Worm (Caenorhabditis elegans) whole organism, young adult: Measurements from ENCODE around the gene F13D2.1.

Experiments
- C17E4.6 ChIP-seq: fragments of 200-800 bp; sonication (Bioruptor generic); IDR thresholded peaks from 2 replicates; pipeline ENCODE4 v1.3.6; 2022; ENCODE audit warnings: missing genetic modification reagents, missing genetic modification characterization, missing compliant biosample characterization
- F10E7.11 ChIP-seq: sonication (generic microtip); optimal IDR thresholded peaks from 2 replicates; lab custom pipeline; 2017; ENCODE audit warnings: mild to moderate bottlenecking, missing genetic modification characterization, moderate library complexity, missing compliant biosample characterization
- F33H1.4 ChIP-seq: fragments of 200-800 bp; sonication (Bioruptor generic); IDR thresholded peaks from 2 replicates; pipeline ENCODE4 v1.3.6; 2022; ENCODE audit warnings: missing genetic modification reagents, missing genetic modification characterization, missing compliant biosample characterization
- F52B5.7 ChIP-seq: sonication (generic microtip); optimal IDR thresholded peaks from 2 replicates; lab custom pipeline; 2016; ENCODE audit warnings: mild to moderate bottlenecking, missing genetic modification characterization, missing compliant biosample characterization
- F57C9.4 ChIP-seq: sonication (generic microtip); optimal IDR thresholded peaks from 2 replicates; lab custom pipeline; 2017; ENCODE audit warnings: mild to moderate bottlenecking, missing genetic modification characterization, missing compliant biosample characterization
- K12H6.12 ChIP-seq: fragments of 200-800 bp; sonication (Bioruptor generic); optimal IDR thresholded peaks from 2 replicates; lab custom pipeline; 2018; ENCODE audit warnings: mild to moderate bottlenecking, missing genetic modification characterization, missing compliant biosample characterization
- Y56A3A.18 ChIP-seq: fragments of 200-800 bp; sonication (Bioruptor generic); IDR thresholded peaks from 2 replicates; pipeline ENCODE4 v1.3.6; 2022; ENCODE audit warnings: missing genetic modification reagents, missing genetic modification characterization, missing compliant biosample characterization
- Y67H2A.10 ChIP-seq: fragments of 200-800 bp; sonication (Bioruptor generic); conservative IDR thresholded peaks from 2 replicates; pipeline ENCODE4 v1.3.6; 2022; ENCODE audit warnings: missing genetic modification reagents, missing genetic modification characterization, missing compliant biosample characterization
- ama-1 ChIP-seq, 3 experiments: fragments of 150-350 bp in 1 of 3; sonication (generic microtip) in 2 of 3; optimal IDR thresholded peaks; 2 replicates each; lab custom pipeline; 2014 to 2018; ENCODE audit warnings: missing biosample characterization in 2 of 3, missing genetic modification characterization in 2 of 3, missing genetic modification reagents in 2 of 3
- aptf-2 ChIP-seq: fragments of 200-800 bp; sonication (Bioruptor generic); conservative IDR thresholded peaks from 2 replicates; pipeline ENCODE4 v1.3.6; 2022; ENCODE audit warnings: missing genetic modification reagents, missing genetic modification characterization, missing compliant biosample characterization
- athp-1 ChIP-seq: sonication (generic microtip); optimal IDR thresholded peaks from 2 replicates; lab custom pipeline; 2017; ENCODE audit warnings: mild to moderate bottlenecking, missing genetic modification characterization, missing compliant biosample characterization
- attf-3 ChIP-seq: fragments of 200-800 bp; sonication (Bioruptor generic); conservative IDR thresholded peaks from 2 replicates; pipeline ENCODE4 v1.3.6; 2022; ENCODE audit warnings: missing genetic modification reagents, missing genetic modification characterization, missing compliant biosample characterization
- bed-1 ChIP-seq: fragments of 200-800 bp; sonication (Bioruptor generic); IDR thresholded peaks from 2 replicates; pipeline ENCODE4 v1.3.6; 2022; ENCODE audit warnings: missing genetic modification reagents, missing genetic modification characterization, missing compliant biosample characterization
- bed-2 ChIP-seq: fragments of 200-800 bp; sonication (Bioruptor generic); IDR thresholded peaks from 2 replicates; pipeline ENCODE4 v1.3.6; 2022; ENCODE audit warnings: missing genetic modification reagents, missing genetic modification characterization, missing compliant biosample characterization
- ceh-100 ChIP-seq: fragments of 200-800 bp; sonication (Bioruptor generic); IDR thresholded peaks from 2 replicates; pipeline ENCODE4 v1.3.6; 2022; ENCODE audit warnings: missing genetic modification reagents, missing genetic modification characterization, missing compliant biosample characterization
- ceh-79 ChIP-seq: sonication (generic microtip); optimal IDR thresholded peaks from 2 replicates; lab custom pipeline; 2017; ENCODE audit warnings: mild to moderate bottlenecking, missing genetic modification characterization, missing compliant biosample characterization
- chd-7 ChIP-seq: sonication (generic microtip); optimal IDR thresholded peaks from 2 replicates; lab custom pipeline; 2016; ENCODE audit warnings: mild to moderate bottlenecking, missing genetic modification characterization, moderate library complexity, missing compliant biosample characterization
- dpl-1 ChIP-seq: fragments of 150-350 bp; optimal IDR thresholded peaks from 2 replicates; lab custom pipeline; 2014; ENCODE audit warnings: missing biosample characterization, missing genetic modification reagents, missing genetic modification characterization
- efl-1 ChIP-seq: fragments of 150-350 bp; optimal IDR thresholded peaks from 2 replicates; lab custom pipeline; 2014; ENCODE audit warnings: missing biosample characterization, missing genetic modification reagents, missing genetic modification characterization
- egl-18 ChIP-seq: fragments of 200-800 bp; sonication (Bioruptor generic); IDR thresholded peaks from 2 replicates; pipeline ENCODE4 v1.3.6; 2022; ENCODE audit warnings: missing genetic modification reagents, missing genetic modification characterization, missing compliant biosample characterization
- fkh-3 ChIP-seq: sonication (generic microtip); optimal IDR thresholded peaks from 2 replicates; lab custom pipeline; 2016; ENCODE audit warnings: mild to moderate bottlenecking, missing genetic modification characterization, missing compliant biosample characterization
- hsf-1 ChIP-seq: fragments of 200-800 bp; sonication (Bioruptor generic); IDR thresholded peaks from 2 replicates; pipeline ENCODE4 v1.3.6; 2022; ENCODE audit warnings: missing genetic modification reagents, missing genetic modification characterization, missing compliant biosample characterization
- lin-35 ChIP-seq, 3 experiments: fragments of 150-350 bp in 2 of 3; sonication (generic microtip) in 1 of 3; optimal IDR thresholded peaks; 2 replicates each; lab custom pipeline; 2014 to 2018; ENCODE audit warnings: missing biosample characterization in 3 of 3, missing genetic modification characterization in 3 of 3, missing genetic modification reagents in 3 of 3
- madf-10 ChIP-seq: sonication (generic microtip); optimal IDR thresholded peaks from 2 replicates; lab custom pipeline; 2016; ENCODE audit warnings: mild to moderate bottlenecking, missing genetic modification characterization, missing compliant biosample characterization
- madf-8 ChIP-seq: fragments of 200-800 bp; sonication (Bioruptor generic); conservative IDR thresholded peaks from 2 replicates; pipeline ENCODE4 v1.3.6; 2022; ENCODE audit warnings: missing genetic modification reagents, missing genetic modification characterization, missing compliant biosample characterization
- mxl-1 ChIP-seq: sonication (generic microtip); optimal IDR thresholded peaks from 2 replicates; lab custom pipeline; 2016; ENCODE audit warnings: missing genetic modification characterization, missing compliant biosample characterization
- nfya-2 ChIP-seq: fragments of 200-800 bp; sonication (Bioruptor generic); IDR thresholded peaks from 2 replicates; pipeline ENCODE4 v1.3.6; 2022; ENCODE audit warnings: missing genetic modification reagents, missing genetic modification characterization, missing compliant biosample characterization
- nfyb-1 ChIP-seq: fragments of 200-800 bp; sonication (Bioruptor generic); IDR thresholded peaks from 2 replicates; pipeline ENCODE4 v1.3.6; 2022; ENCODE audit warnings: missing genetic modification reagents, missing genetic modification characterization, missing compliant biosample characterization
- nhr-120 ChIP-seq: fragments of 200-800 bp; sonication (Bioruptor generic); IDR thresholded peaks from 2 replicates; pipeline ENCODE4 v1.3.6; 2022; ENCODE audit warnings: missing genetic modification characterization, missing compliant biosample characterization
- nhr-179 ChIP-seq: sonication (generic microtip); optimal IDR thresholded peaks from 2 replicates; lab custom pipeline; 2016; ENCODE audit warnings: mild to moderate bottlenecking, missing genetic modification characterization, missing compliant biosample characterization
- nhr-27 ChIP-seq: fragments of 200-800 bp; sonication (Bioruptor generic); optimal IDR thresholded peaks from 2 replicates; lab custom pipeline; 2018; ENCODE audit warnings: mild to moderate bottlenecking, missing genetic modification characterization, moderate library complexity, missing compliant biosample characterization
- nhr-90 ChIP-seq: sonication (generic microtip); optimal IDR thresholded peaks from 2 replicates; lab custom pipeline; 2016; ENCODE audit warnings: missing genotype, mild to moderate bottlenecking, missing genetic modification characterization, missing compliant biosample characterization
- sea-2 ChIP-seq: fragments of 200-800 bp; sonication (Bioruptor generic); IDR thresholded peaks from 2 replicates; pipeline ENCODE4 v1.3.6; 2022; ENCODE audit warnings: missing genetic modification characterization, missing compliant biosample characterization
- snpc-1.3 ChIP-seq: sonication (generic microtip); optimal IDR thresholded peaks from 2 replicates; lab custom pipeline; 2017; ENCODE audit warnings: missing genetic modification characterization, mild to moderate bottlenecking, missing compliant biosample characterization, antibody characterized with exemption, moderate library complexity, missing genotype, missing genetic modification reagents; ENCODE audit not compliant: insufficient read depth
- somi-1 ChIP-seq: fragments of 200-800 bp; sonication (Bioruptor generic); optimal IDR thresholded peaks from 2 replicates; lab custom pipeline; 2018; ENCODE audit warnings: mild to moderate bottlenecking, missing genetic modification characterization, missing compliant biosample characterization
- tbx-9 ChIP-seq: sonication (generic microtip); optimal IDR thresholded peaks from 2 replicates; lab custom pipeline; 2016; ENCODE audit warnings: borderline replicate concordance, missing genetic modification characterization, inconsistent platforms, missing compliant biosample characterization
- zfh-2 ChIP-seq: fragments of 200-800 bp; sonication (Bioruptor generic); conservative IDR thresholded peaks from 2 replicates; pipeline ENCODE4 v1.3.6; 2022; ENCODE audit warnings: missing genetic modification reagents, missing genetic modification characterization, missing compliant biosample characterization
- zim-3 ChIP-seq: sonication (generic microtip); optimal IDR thresholded peaks from 2 replicates; lab custom pipeline; 2017; ENCODE audit warnings: mild to moderate bottlenecking, missing genetic modification characterization, moderate library complexity, missing compliant biosample characterization
- ztf-18 ChIP-seq: sonication (generic microtip); optimal IDR thresholded peaks from 2 replicates; lab custom pipeline; 2016; ENCODE audit warnings: missing genotype, mild to moderate bottlenecking, missing genetic modification characterization, missing compliant biosample characterization

The F13D2.1 gene

ce11 chrX:11199155-11199554 is 9.7 kb upstream of the F13D2.1 start, which contains the start of gene col-178:
Gene col-178, plus strand, starts transcription at chrX:11199455.
- no peak for TF ChIP-seq bed-1 (GFP tag; lab: Robert Waterston, UW)
- TF ChIP-seq nhr-27 (tag; lab: Kevin White, UChicago) = no peak
- TF ChIP-seq attf-3 (GFP tag; lab: Robert Waterston, UW) = no peak
- TF ChIP-seq F52B5.7 = no peak
- no peak for TF ChIP-seq ztf-18
- no peak for TF ChIP-seq dpl-1 (GFP tag; lab: Kevin White, UChicago)
- TF ChIP-seq bed-2 (GFP tag; lab: Robert Waterston, UW) = no peak
- no peak for TF ChIP-seq nfya-2 (GFP tag; lab: Robert Waterston, UW)
- no peak for TF ChIP-seq F33H1.4 (GFP tag; lab: Robert Waterston, UW)
- no peak for TF ChIP-seq Y56A3A.18 (GFP tag; lab: Robert Waterston, UW)
- TF ChIP-seq sea-2 (GFP tag; lab: Robert Waterston, UW) = no peak
- TF ChIP-seq madf-10 (tag; lab: Kevin White, UChicago) = no peak
- no peak for TF ChIP-seq F10E7.11 (tag; lab: Kevin White, UChicago)
- TF ChIP-seq madf-8 = no peak
- TF ChIP-seq nhr-179 (tag; lab: Kevin White, UChicago) = no peak
- no peak for TF ChIP-seq tbx-9 (tag; lab: Kevin White, UChicago)

- TF ChIP-seq aptf-2 (GFP tag; lab: Robert Waterston, UW) (no peak), chd-7 (no peak), mxl-1 (no peak), Y67H2A.10 (no peak), K12H6.12 (tag; lab: Kevin White, UChicago) (no peak), snpc-1.3 (no peak), attf-3 (GFP tag; lab: Robert Waterston, UW) (no peak), nfyb-1 (GFP tag; lab: Robert Waterston, UW) (no peak), zfh-2 (no peak), somi-1 (GFP tag; lab: Kevin White, UChicago) (no peak), ama-1 (optimal IDR thresholded peaks at IDR 0.05; lab: Kevin White, UChicago) (no peak), ama-1 (GFP tag; optimal IDR thresholded peaks at IDR 0.05; lab: Kevin White, UChicago) (no peak), madf-8 (no peak), fkh-3 (tag; lab: Kevin White, UChicago) (no peak), Y56A3A.18 (GFP tag; lab: Robert Waterston, UW) (no peak), athp-1 (no peak), hsf-1 (GFP tag; lab: Robert Waterston, UW) (no peak), egl-18 (GFP tag; lab: Robert Waterston, UW) (no peak), ceh-79 (tag; lab: Kevin White, UChicago) (no peak), nhr-90 (tag; lab: Kevin White, UChicago) (no peak)
These were observed 7.3 kb upstream of the F13D2.1 start, which contains the start of gene C34F6.1 for ce11 chrX:11196741-11197140. Gene C34F6.1, minus strand, starts transcription at chrX:11196841.

- no peak for TF ChIP-seq zim-3 (tag; lab: Kevin White, UChicago)
- no peak for TF ChIP-seq lin-35 (GFP tag; optimal IDR thresholded peaks at IDR 0.05; lab: Kevin White, UChicago)
- no peak for TF ChIP-seq ceh-100 (GFP tag; lab: Robert Waterston, UW)
- TF ChIP-seq F57C9.4 (tag; lab: Kevin White, UChicago) = no peak
- TF ChIP-seq efl-1 (GFP tag; lab: Kevin White, UChicago) = no peak
- no peak for TF ChIP-seq nhr-120 (GFP tag; lab: Robert Waterston, UW)
- TF ChIP-seq C17E4.6 (GFP tag; lab: Robert Waterston, UW) = no peak
These were observed 4.3 kb upstream of the F13D2.1 start for ce11 chrX:11193670-11194069.
